Fruit fly (Drosophila melanogaster) whole organism, embryonic: Measurements from ENCODE around the gene CG13367.

Experiments used
- Abd-B ChIP-seq: fragments of 200-800 bp; sonication (Bioruptor generic); optimal IDR thresholded peaks from 2 replicates; lab custom pipeline; 2018; ENCODE audit warnings: missing biosample characterization, mild to moderate bottlenecking, missing genetic modification characterization, moderate library complexity
- BEAF-32 ChIP-seq: fragments of 200-800 bp; sonication (Bioruptor generic); optimal IDR thresholded peaks from 3 replicates; lab custom pipeline; 2017; ENCODE audit warnings: missing biosample characterization, missing genetic modification characterization, mild to moderate bottlenecking, moderate library complexity, missing genetic modification reagents
- BtbVII ChIP-seq: fragments of 200-800 bp; sonication (Bioruptor generic); optimal IDR thresholded peaks from 3 replicates; lab custom pipeline; 2017; ENCODE audit warnings: missing biosample characterization, mild to moderate bottlenecking, missing genetic modification characterization
- C15 ChIP-seq: fragments of 200-800 bp; sonication (Bioruptor generic); IDR thresholded peaks from 3 replicates; pipeline ENCODE4 v1.3.6; 2022; ENCODE audit warnings: missing biosample characterization, missing genetic modification characterization
- CG10209 ChIP-seq: fragments of 200-800 bp; sonication (Bioruptor generic); optimal IDR thresholded peaks from 3 replicates; lab custom pipeline; 2017; ENCODE audit warnings: missing biosample characterization, mild to moderate bottlenecking, missing genetic modification characterization, missing genetic modification reagents
- CG11085 ChIP-seq: fragments of 200-800 bp; sonication (Bioruptor generic); IDR thresholded peaks from 2 replicates; pipeline ENCODE4 v1.3.6; 2022; ENCODE audit warnings: missing biosample characterization, missing genetic modification characterization
- CG11247 ChIP-seq: fragments of 200-800 bp; sonication (Bioruptor generic); IDR thresholded peaks from 2 replicates; pipeline ENCODE4 v1.3.6; 2022; ENCODE audit warnings: missing biosample characterization, missing genetic modification characterization
- CG11696 ChIP-seq: fragments of 200-800 bp; sonication (Bioruptor generic); IDR thresholded peaks from 2 replicates; pipeline ENCODE4 v1.3.6; 2022; ENCODE audit warnings: missing biosample characterization, missing genetic modification characterization
- CG11723 ChIP-seq: fragments of 200-800 bp; sonication (Bioruptor generic); optimal IDR thresholded peaks from 2 replicates; lab custom pipeline; 2017; ENCODE audit warnings: missing biosample characterization, mild to moderate bottlenecking, missing genetic modification characterization
- CG12155 ChIP-seq: fragments of 200-800 bp; sonication (Bioruptor generic); optimal IDR thresholded peaks from 3 replicates; lab custom pipeline; 2016; ENCODE audit warnings: missing biosample characterization, missing genetic modification characterization
- CG15269 ChIP-seq: fragments of 200-800 bp; sonication (Bioruptor generic); optimal IDR thresholded peaks from 2 replicates; lab custom pipeline; 2018; ENCODE audit warnings: missing biosample characterization, mild to moderate bottlenecking, missing genetic modification characterization, moderate library complexity
- CG17359 ChIP-seq: fragments of 200-800 bp; sonication (Bioruptor generic); optimal IDR thresholded peaks from 3 replicates; lab custom pipeline; 2018; ENCODE audit warnings: missing biosample characterization, mild to moderate bottlenecking, missing genetic modification characterization, moderate library complexity
- CG17385 ChIP-seq: fragments of 200-800 bp; sonication (Bioruptor generic); optimal IDR thresholded peaks from 3 replicates; lab custom pipeline; 2018; ENCODE audit warnings: missing biosample characterization, mild to moderate bottlenecking, missing genetic modification characterization
- CG32772 ChIP-seq: fragments of 200-800 bp; sonication (Bioruptor generic); IDR thresholded peaks from 2 replicates; pipeline ENCODE4 v1.3.6; 2022; ENCODE audit warnings: missing biosample characterization, missing genetic modification characterization
- CG33557 ChIP-seq: fragments of 200-800 bp; sonication (Bioruptor generic); optimal IDR thresholded peaks from 2 replicates; lab custom pipeline; 2019; ENCODE audit warnings: missing biosample characterization, mild to moderate bottlenecking, missing genetic modification characterization, moderate library complexity
- CG34224 ChIP-seq: fragments of 200-800 bp; sonication (Bioruptor generic); IDR thresholded peaks from 3 replicates; pipeline ENCODE4 v1.3.6; 2022; ENCODE audit warnings: missing biosample characterization, missing genetic modification characterization; ENCODE audit not compliant: partially characterized antibody
- CG4707 ChIP-seq: fragments of 200-800 bp; sonication (Bioruptor generic); optimal IDR thresholded peaks from 2 replicates; lab custom pipeline; 2018; ENCODE audit warnings: missing biosample characterization, mild to moderate bottlenecking, missing genetic modification characterization, moderate library complexity
- CG4820 ChIP-seq: fragments of 200-800 bp; sonication (Bioruptor generic); optimal IDR thresholded peaks from 3 replicates; lab custom pipeline; 2016; ENCODE audit warnings: missing biosample characterization, missing genetic modification characterization
- CG6175 ChIP-seq: fragments of 200-800 bp; sonication (Bioruptor generic); IDR thresholded peaks from 3 replicates; pipeline ENCODE4 v1.3.6; 2022; ENCODE audit warnings: missing biosample characterization, missing genetic modification characterization
- CG7271 ChIP-seq: fragments of 200-800 bp; sonication (Bioruptor generic); optimal IDR thresholded peaks from 2 replicates; lab custom pipeline; 2018; ENCODE audit warnings: missing biosample characterization, mild to moderate bottlenecking, missing genetic modification characterization, moderate library complexity
- CG9817 ChIP-seq: fragments of 200-800 bp; sonication (Bioruptor generic); optimal IDR thresholded peaks from 2 replicates; lab custom pipeline; 2018; ENCODE audit warnings: missing biosample characterization, mild to moderate bottlenecking, missing genetic modification characterization, moderate library complexity
- Dad ChIP-seq: fragments of 200-800 bp; sonication (Bioruptor generic); optimal IDR thresholded peaks from 3 replicates; lab custom pipeline; 2016; ENCODE audit warnings: missing biosample characterization, missing genetic modification characterization
- Dbx ChIP-seq: fragments of 200-800 bp; sonication (Bioruptor generic); IDR thresholded peaks from 3 replicates; pipeline ENCODE4 v1.3.6; 2022; ENCODE audit warnings: missing biosample characterization, missing genetic modification characterization
- Deaf1 ChIP-seq: fragments of 200-800 bp; optimal IDR thresholded peaks from 3 replicates; lab custom pipeline; 2019; ENCODE audit warnings: missing biosample characterization, mild to moderate bottlenecking, missing genetic modification characterization, moderate library complexity
- Pdp1 ChIP-seq, 2 experiments: fragments of 200-800 bp; sonication (Bioruptor generic); optimal IDR thresholded peaks; 3 replicates each; lab custom pipeline; 2016; ENCODE audit warnings: missing biosample characterization in 2 of 2, missing genetic modification characterization in 2 of 2, mild to moderate bottlenecking in 1 of 2, moderate library complexity in 1 of 2
- Side ChIP-seq: fragments of 200-800 bp; sonication (Bioruptor generic); optimal IDR thresholded peaks from 2 replicates; lab custom pipeline; 2016; ENCODE audit warnings: missing biosample characterization, missing genetic modification characterization
- Trl ChIP-seq, 3 experiments: fragments of >200 bp in 2 of 3; fragments of 200-800 bp in 1 of 3; sonication (Bioruptor generic) in 1 of 3; optimal IDR thresholded peaks; 2 replicates in 1 of 3; 3 replicates in 2 of 3; lab custom pipeline; 2016 to 2017; ENCODE audit warnings: missing biosample characterization in 1 of 3, missing genetic modification characterization in 1 of 3
- aop ChIP-seq: fragments of 200-800 bp; sonication (Bioruptor generic); IDR thresholded peaks from 2 replicates; pipeline ENCODE4 v1.3.6; 2022; ENCODE audit warnings: missing biosample characterization, missing genetic modification characterization
- bbx ChIP-seq: fragments of 200-800 bp; sonication (Bioruptor generic); IDR thresholded peaks from 2 replicates; pipeline ENCODE4 v1.3.6; 2022; ENCODE audit warnings: missing biosample characterization, missing genetic modification characterization; ENCODE audit not compliant: partially characterized antibody
- bowl ChIP-seq: fragments of 200-800 bp; sonication (Bioruptor generic); IDR thresholded peaks from 2 replicates; pipeline ENCODE4 v1.3.6; 2022; ENCODE audit warnings: missing biosample characterization, missing genetic modification characterization
- btn ChIP-seq: fragments of 200-800 bp; sonication (Bioruptor generic); optimal IDR thresholded peaks from 2 replicates; lab custom pipeline; 2016; ENCODE audit warnings: missing biosample characterization, missing genetic modification characterization
- cg ChIP-seq: fragments of 200-800 bp; sonication (Bioruptor generic); optimal IDR thresholded peaks from 3 replicates; lab custom pipeline; 2019; ENCODE audit warnings: missing biosample characterization, mild to moderate bottlenecking, missing genetic modification characterization, moderate library complexity
- crol ChIP-seq: fragments of 200-800 bp; sonication (Bioruptor generic); IDR thresholded peaks from 2 replicates; pipeline ENCODE4 v1.3.6; 2022; ENCODE audit warnings: missing biosample characterization, missing genetic modification characterization
- cwo ChIP-seq: fragments of 200-800 bp; sonication (Bioruptor generic); optimal IDR thresholded peaks from 3 replicates; lab custom pipeline; 2017; ENCODE audit warnings: missing biosample characterization, missing genetic modification characterization, mild to moderate bottlenecking, moderate library complexity, missing genetic modification reagents
- ind ChIP-seq: fragments of 200-800 bp; sonication (Bioruptor generic); optimal IDR thresholded peaks from 3 replicates; lab custom pipeline; 2016; ENCODE audit warnings: missing biosample characterization, missing genetic modification characterization
- jigr1 ChIP-seq: fragments of 200-800 bp; sonication (Bioruptor generic); IDR thresholded peaks from 3 replicates; pipeline ENCODE4 v1.3.6; 2022; ENCODE audit warnings: missing biosample characterization, missing genetic modification characterization
- jumu ChIP-seq: fragments of 200-800 bp; sonication (Bioruptor generic); optimal IDR thresholded peaks from 3 replicates; lab custom pipeline; 2016; ENCODE audit warnings: missing biosample characterization, missing genetic modification characterization
- kni ChIP-seq: fragments of 200-800 bp; sonication (Bioruptor generic); optimal IDR thresholded peaks from 3 replicates; lab custom pipeline; 2017; ENCODE audit warnings: mild to moderate bottlenecking, missing biosample characterization, missing genetic modification reagents, missing genetic modification characterization
- lab ChIP-seq: fragments of 200-800 bp; sonication (Bioruptor generic); optimal IDR thresholded peaks from 3 replicates; lab custom pipeline; 2017; ENCODE audit warnings: missing biosample characterization, missing genetic modification characterization, mild to moderate bottlenecking, moderate library complexity, missing genetic modification reagents
- lilli ChIP-seq: fragments of 200-800 bp; sonication (Bioruptor generic); optimal IDR thresholded peaks from 3 replicates; lab custom pipeline; 2016; ENCODE audit warnings: missing biosample characterization, missing genetic modification characterization
- nmo ChIP-seq: fragments of 200-800 bp; sonication (Bioruptor generic); optimal IDR thresholded peaks from 2 replicates; lab custom pipeline; 2018; ENCODE audit warnings: missing biosample characterization, mild to moderate bottlenecking, missing genetic modification characterization, moderate library complexity
- sob ChIP-seq: fragments of 200-800 bp; sonication (Bioruptor generic); IDR thresholded peaks from 2 replicates; pipeline ENCODE4 v1.3.6; 2022; ENCODE audit warnings: missing biosample characterization, missing genetic modification characterization
- trem ChIP-seq: fragments of 200-800 bp; optimal IDR thresholded peaks from 3 replicates; lab custom pipeline; 2019; ENCODE audit warnings: missing biosample characterization, mild to moderate bottlenecking, missing genetic modification characterization, moderate library complexity
- z ChIP-seq: fragments of 200-800 bp; sonication (Bioruptor generic); IDR thresholded peaks from 3 replicates; pipeline ENCODE4 v1.3.6; 2022; ENCODE audit warnings: missing biosample characterization, missing genetic modification characterization
- zen ChIP-seq: fragments of 200-800 bp; sonication (Bioruptor generic); optimal IDR thresholded peaks from 3 replicates; lab custom pipeline; 2018; ENCODE audit warnings: missing biosample characterization, mild to moderate bottlenecking, missing genetic modification characterization, moderate library complexity
- zf30C ChIP-seq: fragments of 200-800 bp; sonication (Bioruptor generic); optimal IDR thresholded peaks from 3 replicates; lab custom pipeline; 2018; ENCODE audit warnings: missing biosample characterization, mild to moderate bottlenecking, missing genetic modification characterization
- zfh1 ChIP-seq: fragments of 200-800 bp; sonication (Bioruptor generic); IDR thresholded peaks from 3 replicates; pipeline ENCODE4 v1.3.6; 2022; ENCODE audit warnings: missing biosample characterization, missing genetic modification characterization

CG13367 gene

dm6 chrX:620102-620430 is 24.5 kb upstream of the CG13367 start, which contains the start of gene spdi (continued):
- no peak for TF ChIP-seq CG12155 (GFP tag; lab: Kevin White, UChicago)
- TF ChIP-seq Pdp1 (GFP tag; optimal IDR thresholded peaks at IDR 0.05; lab: Kevin White, UChicago): peak in 1 of 2 experiments; percentile 39
- no peak for TF ChIP-seq CG9817
- no peak for TF ChIP-seq BtbVII (GFP tag; lab: Kevin White, UChicago)
- TF ChIP-seq CG17359 (tag; lab: Kevin White, UChicago): no peak
- no peak for TF ChIP-seq Dad (GFP tag; lab: Kevin White, UChicago)
- TF ChIP-seq, all 482 proteins: peak for 54

DNA sequence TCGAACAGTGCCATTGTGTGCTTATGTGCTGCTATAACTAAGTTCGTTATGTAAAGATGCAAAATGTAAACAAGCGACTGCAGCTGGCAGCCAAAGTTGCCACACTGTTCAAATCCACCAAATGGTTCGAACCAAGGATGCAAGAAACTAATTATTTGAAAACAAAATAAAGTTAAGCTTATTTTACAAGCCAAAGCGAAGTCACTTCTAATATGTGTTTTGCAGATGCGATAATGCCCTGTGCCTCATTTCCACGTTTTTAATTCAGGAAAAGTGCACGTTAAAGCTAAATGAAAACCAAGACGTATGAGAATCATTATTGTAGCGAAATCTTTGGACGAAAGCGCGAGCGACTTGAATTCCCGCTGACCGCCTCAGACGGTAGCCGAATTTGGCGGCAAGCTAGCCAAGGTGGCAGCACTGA is 23.4 kb upstream of the CG13367 start, which contains the start of the genes CG13365 and Vsp37A:
CG13365 (minus strand) TSS at position 84 of the 424 bp plus-strand sequence.
Vsp37A (plus strand) TSS at position 399 of the 424 bp plus-strand sequence.
- 0 out of 3 replicates have a peak, but pooled peaks have one; percentile 40 for TF ChIP-seq Dbx (GFP tag; lab: Robert Waterston, UW)
- TF ChIP-seq Pdp1 (GFP tag; optimal IDR thresholded peaks at IDR 0.05; lab: Kevin White, UChicago): peak; percentile 36 to 98
- peak; percentile 55 for TF ChIP-seq lab
- TF ChIP-seq kni (GFP tag; lab: Kevin White, UChicago): peak; percentile 84
- peak; percentile 11 for TF ChIP-seq Deaf1 (tag; lab: Kevin White, UChicago)
- no peak for TF ChIP-seq zf30C (GFP tag; lab: Kevin White, UChicago)
- TF ChIP-seq ind (GFP tag; lab: Kevin White, UChicago): peak; percentile 37
- TF ChIP-seq CG33557 (GFP tag; lab: Kevin White, UChicago): peak; percentile 34
- no peak for TF ChIP-seq z (GFP tag; lab: Robert Waterston, UW)
- peak; percentile 33; the same call in 1 of the 2 replicates for TF ChIP-seq CG32772 (GFP tag; lab: Robert Waterston, UW)
- TF ChIP-seq bbx (GFP tag; lab: Robert Waterston, UW): no peak
- no peak for TF ChIP-seq cg (GFP tag; lab: Kevin White, UChicago)
- TF ChIP-seq nmo: peak; percentile 60
- TF ChIP-seq CG4707 (GFP tag; lab: Kevin White, UChicago): no peak
- TF ChIP-seq CG15269 (tag; lab: Kevin White, UChicago): peak; percentile 44
- TF ChIP-seq C15 (GFP tag; lab: Robert Waterston, UW): no peak
- no peak for TF ChIP-seq bowl (GFP tag; lab: Robert Waterston, UW)
- TF ChIP-seq BEAF-32 (GFP tag; lab: Kevin White, UChicago): peak; percentile 55
- no peak for TF ChIP-seq CG7271
- TF ChIP-seq Abd-B (GFP tag; lab: Kevin White, UChicago): peak; percentile 38
- peak; percentile 61 for TF ChIP-seq trem (tag; lab: Kevin White, UChicago)
- TF ChIP-seq aop: no peak
- TF ChIP-seq zen (tag; lab: Kevin White, UChicago): peak; percentile 23
- TF ChIP-seq CG17385 (GFP tag; lab: Kevin White, UChicago): peak; percentile 31
- TF ChIP-seq CG17359 (tag; lab: Kevin White, UChicago): peak; percentile 31
- TF ChIP-seq CG11696: no peak
- peak; percentile 63 for TF ChIP-seq lilli (GFP tag; lab: Kevin White, UChicago)
- TF ChIP-seq Trl (optimal IDR thresholded peaks at IDR 0.05; lab: Kevin White, UChicago): no peak
- peak; percentile 59 for TF ChIP-seq Trl (GFP tag; optimal IDR thresholded peaks at IDR 0.05; lab: Kevin White, UChicago)
- TF ChIP-seq CG10209 (GFP tag; lab: Kevin White, UChicago): peak; percentile 18
- peak; percentile 39; the same call in 1 of the 2 replicates for TF ChIP-seq sob
- TF ChIP-seq CG11085: peak; percentile 60; the same call in 1 of the 2 replicates
- peak; percentile 52; the same call in 1 of the 3 replicates for TF ChIP-seq zfh1 (GFP tag; lab: Robert Waterston, UW)
- TF ChIP-seq CG6175 (GFP tag; lab: Robert Waterston, UW): no peak
- no peak for TF ChIP-seq cwo (GFP tag; lab: Kevin White, UChicago)
- no peak for TF ChIP-seq CG34224 (GFP tag; lab: Robert Waterston, UW)
- peak; percentile 34 for TF ChIP-seq CG11723
- peak; percentile 58 for TF ChIP-seq jumu (GFP tag; lab: Kevin White, UChicago)
- TF ChIP-seq jigr1 (GFP tag; lab: Robert Waterston, UW): 0 out of 3 replicates have a peak, but pooled peaks have one; percentile 16
- peak; percentile 23 for TF ChIP-seq btn (GFP tag; lab: Kevin White, UChicago)
- TF ChIP-seq Side (GFP tag; lab: Kevin White, UChicago): peak; percentile 48
- no peak for TF ChIP-seq crol (GFP tag; lab: Robert Waterston, UW)
- TF ChIP-seq CG4820 (GFP tag; lab: Kevin White, UChicago): peak; percentile 15
- TF ChIP-seq CG11247 (GFP tag; lab: Robert Waterston, UW): 0 out of 2 replicates have a peak, but pooled peaks have one; percentile 16
